Fruit fly (Drosophila melanogaster) whole organism, prepupa: Measurements from ENCODE around the gene CG31178.
A peak's percentile ranks its signal among the peaks of the same experiment; 100 is the strongest.

Experiments used
- Blimp-1 ChIP-seq: fragments of 200-800 bp; sonication (Bioruptor generic); optimal IDR thresholded peaks from 3 replicates; lab custom pipeline; 2017; ENCODE audit warnings: missing biosample characterization, missing genetic modification characterization, mild to moderate bottlenecking, moderate library complexity, missing genetic modification reagents
- CG11294 ChIP-seq: fragments of 200-800 bp; sonication (Bioruptor generic); IDR thresholded peaks from 2 replicates; pipeline ENCODE4 v1.3.6; 2022; ENCODE audit warnings: missing biosample characterization, missing genetic modification characterization
- CG11762 ChIP-seq: fragments of 200-800 bp; sonication (Bioruptor generic); optimal IDR thresholded peaks from 3 replicates; lab custom pipeline; 2016; ENCODE audit warnings: missing biosample characterization, missing genetic modification characterization; ENCODE audit not compliant: insufficient read depth
- CG11902 ChIP-seq: fragments of 200-800 bp; sonication (Bioruptor generic); optimal IDR thresholded peaks from 3 replicates; lab custom pipeline; 2016; ENCODE audit warnings: missing biosample characterization, missing genetic modification characterization
- CG15336 ChIP-seq: fragments of 200-800 bp; sonication (Bioruptor generic); IDR thresholded peaks from 2 replicates; pipeline ENCODE4 v1.3.6; 2022; ENCODE audit warnings: missing biosample characterization, missing genetic modification characterization
- CG1621 ChIP-seq: fragments of 200-800 bp; sonication (Bioruptor generic); optimal IDR thresholded peaks from 3 replicates; lab custom pipeline; 2018; ENCODE audit warnings: missing biosample characterization, mild to moderate bottlenecking, missing genetic modification characterization
- CG16779 ChIP-seq: fragments of 200-800 bp; sonication (Bioruptor generic); optimal IDR thresholded peaks from 3 replicates; lab custom pipeline; 2017; ENCODE audit warnings: missing biosample characterization, mild to moderate bottlenecking, missing genetic modification characterization
- CG3032 ChIP-seq: fragments of 200-800 bp; optimal IDR thresholded peaks from 2 replicates; lab custom pipeline; 2019; ENCODE audit warnings: missing biosample characterization, mild to moderate bottlenecking, missing genetic modification characterization, moderate library complexity
- CG31627 ChIP-seq: fragments of 200-800 bp; sonication (Bioruptor generic); optimal IDR thresholded peaks from 3 replicates; lab custom pipeline; 2016; ENCODE audit warnings: missing biosample characterization, missing genetic modification characterization
- CG32006 ChIP-seq: fragments of 200-800 bp; sonication (Bioruptor generic); optimal IDR thresholded peaks from 3 replicates; lab custom pipeline; 2017; ENCODE audit warnings: missing biosample characterization, mild to moderate bottlenecking, missing genetic modification characterization
- CG34406 ChIP-seq: fragments of 200-800 bp; sonication (Bioruptor generic); optimal IDR thresholded peaks from 3 replicates; lab custom pipeline; 2016; ENCODE audit warnings: missing biosample characterization, missing genetic modification characterization
- CG6163 ChIP-seq: fragments of 200-800 bp; sonication (Bioruptor generic); IDR thresholded peaks from 3 replicates; pipeline ENCODE4 v1.3.6; 2022; ENCODE audit warnings: missing biosample characterization, missing genetic modification characterization
- CG6792 ChIP-seq: fragments of 200-800 bp; sonication (Bioruptor generic); optimal IDR thresholded peaks from 3 replicates; lab custom pipeline; 2016; ENCODE audit warnings: missing biosample characterization, missing genetic modification characterization
- CG6854 ChIP-seq: fragments of 200-800 bp; sonication (Bioruptor generic); optimal IDR thresholded peaks from 2 replicates; lab custom pipeline; 2017; ENCODE audit warnings: missing biosample characterization, mild to moderate bottlenecking, missing genetic modification characterization
- CG8119 ChIP-seq: fragments of 200-800 bp; sonication (Bioruptor generic); IDR thresholded peaks from 3 replicates; pipeline ENCODE4 v1.3.6; 2022; ENCODE audit warnings: missing biosample characterization, missing genetic modification characterization
- CG8319 ChIP-seq: fragments of 200-800 bp; sonication (Bioruptor generic); optimal IDR thresholded peaks from 3 replicates; lab custom pipeline; 2016; ENCODE audit warnings: missing biosample characterization, missing genetic modification characterization
- CG8632 ChIP-seq: fragments of 200-800 bp; sonication (Bioruptor generic); optimal IDR thresholded peaks from 3 replicates; lab custom pipeline; 2016; ENCODE audit warnings: missing biosample characterization, missing genetic modification characterization
- CG9139 ChIP-seq: fragments of 200-800 bp; sonication (Bioruptor generic); optimal IDR thresholded peaks from 3 replicates; lab custom pipeline; 2017; ENCODE audit warnings: missing biosample characterization, mild to moderate bottlenecking, missing genetic modification characterization
- Eip75B ChIP-seq: fragments of 200-800 bp; sonication (Bioruptor generic); optimal IDR thresholded peaks from 3 replicates; lab custom pipeline; 2016; ENCODE audit warnings: missing biosample characterization, missing genetic modification characterization
- Eip78C ChIP-seq: fragments of 200-800 bp; sonication (Bioruptor generic); peaks from one replicate; lab custom pipeline; 2016; ENCODE audit warnings: missing biosample characterization, missing genetic modification characterization
- Eip93F ChIP-seq: fragments of 200-800 bp; sonication (Bioruptor generic); optimal IDR thresholded peaks from 2 replicates; lab custom pipeline; 2016; ENCODE audit warnings: missing biosample characterization, mild to moderate bottlenecking, missing genetic modification characterization
- Ets21C ChIP-seq: fragments of 200-800 bp; sonication (Bioruptor generic); optimal IDR thresholded peaks from 3 replicates; lab custom pipeline; 2016; ENCODE audit warnings: missing biosample characterization, missing genetic modification characterization
- Hr38 ChIP-seq: sonication (Bioruptor generic); optimal IDR thresholded peaks from 2 replicates; lab custom pipeline; 2016; ENCODE audit warnings: missing biosample characterization, missing genetic modification characterization
- Hr39 ChIP-seq: fragments of 200-800 bp; sonication (Bioruptor generic); optimal IDR thresholded peaks from 2 replicates; lab custom pipeline; 2016; ENCODE audit warnings: missing biosample characterization, missing genetic modification characterization
- Hr4 ChIP-seq: fragments of 200-800 bp; sonication (Bioruptor generic); optimal IDR thresholded peaks from 3 replicates; lab custom pipeline; 2016; ENCODE audit warnings: missing biosample characterization, missing genetic modification characterization
- Lpt ChIP-seq: fragments of 200-800 bp; sonication (Bioruptor generic); optimal IDR thresholded peaks from 3 replicates; lab custom pipeline; 2016; ENCODE audit warnings: missing biosample characterization, missing genetic modification characterization
- Met ChIP-seq: fragments of 200-800 bp; sonication (Bioruptor generic); optimal IDR thresholded peaks from 3 replicates; lab custom pipeline; 2016; ENCODE audit warnings: missing biosample characterization, missing genetic modification characterization
- OdsH ChIP-seq: fragments of 200-800 bp; sonication (Bioruptor generic); optimal IDR thresholded peaks from 3 replicates; lab custom pipeline; 2016; ENCODE audit warnings: missing biosample characterization, missing genetic modification characterization
- Smox ChIP-seq: fragments of 200-800 bp; sonication (Bioruptor generic); optimal IDR thresholded peaks from 3 replicates; lab custom pipeline; 2016; ENCODE audit warnings: missing biosample characterization, missing genetic modification characterization
- Sox15 ChIP-seq: fragments of 200-800 bp; sonication (Bioruptor generic); optimal IDR thresholded peaks from 3 replicates; lab custom pipeline; 2016; ENCODE audit warnings: missing biosample characterization, missing genetic modification characterization
- acj6 ChIP-seq: fragments of 200-800 bp; sonication (Bioruptor generic); optimal IDR thresholded peaks from 3 replicates; lab custom pipeline; 2016; ENCODE audit warnings: missing biosample characterization, missing genetic modification characterization
- cyc ChIP-seq: fragments of 200-800 bp; sonication (Bioruptor generic); optimal IDR thresholded peaks from 3 replicates; lab custom pipeline; 2016; ENCODE audit warnings: missing biosample characterization, missing genetic modification characterization
- dac ChIP-seq: fragments of 200-800 bp; sonication (Bioruptor generic); optimal IDR thresholded peaks from 2 replicates; lab custom pipeline; 2017; ENCODE audit warnings: missing biosample characterization, mild to moderate bottlenecking, missing genetic modification characterization
- eg ChIP-seq: fragments of 200-800 bp; sonication (Bioruptor generic); IDR thresholded peaks from 3 replicates; pipeline ENCODE4 v1.3.6; 2022; ENCODE audit warnings: missing biosample characterization, missing genetic modification characterization
- esn ChIP-seq: fragments of 200-800 bp; sonication (Bioruptor generic); optimal IDR thresholded peaks from 2 replicates; lab custom pipeline; 2016; ENCODE audit warnings: missing biosample characterization, mild to moderate bottlenecking, missing genetic modification characterization, moderate library complexity
- fkh ChIP-seq: fragments of 200-800 bp; sonication (Bioruptor generic); optimal IDR thresholded peaks from 3 replicates; lab custom pipeline; 2017; ENCODE audit warnings: missing biosample characterization, mild to moderate bottlenecking, missing genetic modification characterization, moderate library complexity
- net ChIP-seq: fragments of 200-800 bp; sonication (Bioruptor generic); optimal IDR thresholded peaks from 3 replicates; lab custom pipeline; 2016; ENCODE audit warnings: missing biosample characterization, missing genetic modification characterization
- salr ChIP-seq, 2 experiments: fragments of 200-800 bp; sonication (Bioruptor generic); optimal IDR thresholded peaks; 3 replicates each; lab custom pipeline; 2016 to 2018; ENCODE audit warnings: missing biosample characterization in 2 of 2, missing genetic modification characterization in 2 of 2, mild to moderate bottlenecking in 1 of 2
- spab ChIP-seq: fragments of 200-800 bp; sonication (Bioruptor generic); optimal IDR thresholded peaks from 2 replicates; lab custom pipeline; 2017; ENCODE audit warnings: missing biosample characterization, mild to moderate bottlenecking, missing genetic modification characterization, missing genetic modification reagents
- ss ChIP-seq, 2 experiments: fragments of 200-800 bp; sonication (Bioruptor generic); optimal IDR thresholded peaks; 2 replicates in 1 of 2; 3 replicates in 1 of 2; lab custom pipeline; 2017 to 2018; ENCODE audit warnings: mild to moderate bottlenecking in 2 of 2, missing biosample characterization in 2 of 2, missing genetic modification characterization in 2 of 2, moderate library complexity in 1 of 2
- svp ChIP-seq: fragments of 200-800 bp; sonication (Bioruptor generic); peaks from one replicate; lab custom pipeline; 2016; ENCODE audit warnings: missing biosample characterization, missing genetic modification characterization
- topi ChIP-seq: fragments of 200-800 bp; sonication (Bioruptor generic); optimal IDR thresholded peaks from 3 replicates; lab custom pipeline; 2016; ENCODE audit warnings: missing biosample characterization, missing genetic modification characterization
- vri ChIP-seq: fragments of 200-800 bp; sonication (Bioruptor generic); optimal IDR thresholded peaks from 3 replicates; lab custom pipeline; 2016; ENCODE audit warnings: missing biosample characterization, mild to moderate bottlenecking, missing genetic modification characterization

The CG31178 gene

DNA sequence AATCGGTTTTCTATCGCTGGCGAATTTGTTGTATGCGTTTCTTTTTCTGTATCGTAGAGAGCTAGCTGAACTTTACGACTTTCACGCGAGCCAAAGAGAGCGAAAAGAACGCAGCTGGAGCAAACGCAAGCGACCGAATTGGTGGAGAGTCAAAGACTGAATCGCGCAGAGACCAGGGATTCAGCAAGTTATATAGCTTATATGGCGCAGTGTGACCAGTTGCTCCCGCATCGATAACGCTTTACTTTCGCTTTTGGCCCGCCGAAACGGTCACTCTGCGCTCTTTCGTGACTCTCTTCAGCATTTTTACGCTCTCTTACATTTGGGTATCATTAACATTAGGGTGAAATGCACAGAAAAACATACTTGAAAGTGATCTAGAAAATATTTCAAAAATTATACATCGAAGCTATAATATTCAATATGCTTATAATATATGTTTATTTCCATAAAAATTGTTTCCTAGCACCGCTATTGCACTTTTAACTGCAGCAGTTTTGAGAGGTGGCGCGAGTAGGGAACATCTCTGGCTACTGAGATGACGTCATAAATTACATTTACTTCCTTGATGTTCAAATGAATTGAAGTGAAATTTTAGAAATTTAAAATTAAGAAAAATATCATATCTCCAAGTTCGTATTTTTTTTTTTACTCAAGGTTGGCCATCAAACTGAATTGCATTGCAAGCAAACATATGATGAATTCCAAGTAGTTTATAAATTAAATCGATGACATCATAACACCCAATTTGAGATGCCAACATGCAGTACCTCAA lies 17.3 kb upstream of the CG31178 start, which contains the start of gene glec (continued):
- TF ChIP-seq ss (GFP tag; optimal IDR thresholded peaks at IDR 0.05; lab: Kevin White, UChicago) (peak in 1 of 2 experiments; percentile 25), salr (GFP tag; optimal IDR thresholded peaks at IDR 0.05; lab: Kevin White, UChicago) (peak in 1 of 2 experiments; percentile 58), Eip93F (GFP tag; lab: Kevin White, UChicago) (peak; percentile 59), Sox15 (GFP tag; lab: Kevin White, UChicago) (peak; percentile 11), spab (no peak), eg (peak; percentile 65), CG6854 (GFP tag; lab: Kevin White, UChicago) (peak; percentile 77), CG3032 (tag; lab: Kevin White, UChicago) (no peak), Blimp-1 (GFP tag; lab: Kevin White, UChicago) (peak; percentile 99), CG6792 (GFP tag; lab: Kevin White, UChicago) (peak; percentile 37), CG8319 (no peak), CG32006 (peak; percentile 60), cyc (GFP tag; lab: Kevin White, UChicago) (no peak), Ets21C (GFP tag; lab: Kevin White, UChicago) (no peak), CG16779 (tag; lab: Kevin White, UChicago) (peak; percentile 27), OdsH (peak; percentile 71), acj6 (GFP tag; lab: Kevin White, UChicago) (peak; percentile 69), Hr4 (GFP tag; lab: Kevin White, UChicago) (peak; percentile 69), CG31627 (GFP tag; lab: Kevin White, UChicago) (peak; percentile 26), CG8119 (GFP tag; lab: Robert Waterston, UW) (peak; percentile 64), Eip78C (GFP tag; lab: Kevin White, UChicago) (peak; percentile 92), net (GFP tag; lab: Kevin White, UChicago) (peak; percentile 35), esn (GFP tag; lab: Kevin White, UChicago) (peak; percentile 65), CG9139 (GFP tag; lab: Kevin White, UChicago) (no peak), CG1621 (peak; percentile 31), Smox (GFP tag; lab: Kevin White, UChicago) (peak; percentile 77), CG11762 (no peak), CG34406 (GFP tag; lab: Kevin White, UChicago) (peak; percentile 22), CG15336 (peak; percentile 44), Eip75B (peak; percentile 43), CG11902 (GFP tag; lab: Kevin White, UChicago) (no peak), Hr39 (GFP tag; lab: Kevin White, UChicago) (peak; percentile 47), vri (GFP tag; lab: Kevin White, UChicago) (peak; percentile 71), dac (GFP tag; lab: Kevin White, UChicago) (peak; percentile 33), Met (peak; percentile 72), Lpt (peak; percentile 27), Hr38 (GFP tag; lab: Kevin White, UChicago) (no peak), CG8632 (GFP tag; lab: Kevin White, UChicago) (no peak), CG6163 (GFP tag; lab: Robert Waterston, UW) (peak; percentile 41), CG11294 (GFP tag; lab: Robert Waterston, UW) (no peak), topi (GFP tag; lab: Kevin White, UChicago) (peak; percentile 36)

DNA sequence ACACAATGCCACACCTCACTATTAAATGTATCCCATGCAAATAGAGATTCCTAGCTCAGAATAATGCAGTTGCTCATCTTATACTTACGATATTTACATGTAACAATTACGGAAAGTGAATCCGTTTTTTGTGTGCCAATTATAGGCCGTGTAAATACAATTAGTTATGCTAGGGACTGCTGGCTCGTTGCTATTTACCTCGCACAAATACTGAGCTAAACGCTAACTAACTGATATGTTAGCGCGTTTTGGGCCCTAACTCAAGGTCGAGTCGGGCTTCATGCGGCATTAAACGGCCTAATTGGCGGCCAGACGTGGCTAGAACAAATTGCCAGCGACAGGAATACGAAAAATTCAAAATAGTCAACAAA lies 16.7 kb upstream of the CG31178 start:
- TF ChIP-seq Sox15 (GFP tag; lab: Kevin White, UChicago) (no peak), fkh (GFP tag; lab: Kevin White, UChicago) (peak; percentile 52), svp (GFP tag; lab: Kevin White, UChicago) (no peak)
